Worm (Caenorhabditis elegans) whole organism, L1 larva: Measurements from ENCODE around the gene K03B4.8.

Experiments used
- C34B4.2 ChIP-seq: sonication (generic microtip); optimal IDR thresholded peaks from 2 replicates; lab custom pipeline; 2017; ENCODE audit warnings: mild to moderate bottlenecking, missing genetic modification characterization, missing compliant biosample characterization
- ama-1 ChIP-seq: fragments of 150-350 bp; optimal IDR thresholded peaks from 2 replicates; lab custom pipeline; 2014
- blmp-1 ChIP-seq: fragments of 150-350 bp; optimal IDR thresholded peaks from 2 replicates; lab custom pipeline; 2014; ENCODE audit warnings: missing biosample characterization, missing genetic modification characterization
- ceh-8 ChIP-seq: fragments of 200-800 bp; sonication (Bioruptor generic); optimal IDR thresholded peaks from 2 replicates; lab custom pipeline; 2018; ENCODE audit warnings: mild to moderate bottlenecking, missing genetic modification characterization, moderate library complexity, missing compliant biosample characterization
- ceh-90 ChIP-seq: sonication (generic microtip); optimal IDR thresholded peaks from 2 replicates; lab custom pipeline; 2016; ENCODE audit warnings: missing genetic modification characterization, missing compliant biosample characterization
- efl-1 ChIP-seq, 4 experiments: fragments of 150-350 bp; optimal IDR thresholded peaks in 3 of 4; peaks in 1 of 4; 1 replicate in 1 of 4; 2 replicates in 3 of 4; lab custom pipeline; 2014; ENCODE audit warnings: missing biosample characterization in 2 of 4, missing genetic modification characterization in 2 of 4, missing genetic modification reagents in 2 of 4
- egl-13 ChIP-seq: sonication (generic microtip); optimal IDR thresholded peaks from 2 replicates; lab custom pipeline; 2016; ENCODE audit warnings: missing genotype, missing genetic modification reagents, missing genetic modification characterization, missing compliant biosample characterization
- egl-27 ChIP-seq, 2 experiments: fragments of 150-350 bp in 1 of 2; sonication (generic microtip); optimal IDR thresholded peaks; 3 replicates each; lab custom pipeline; 2017 to 2018; ENCODE audit warnings: missing biosample characterization in 2 of 2, missing genetic modification characterization in 2 of 2, missing genetic modification reagents in 2 of 2
- elt-2 ChIP-seq: sonication (generic microtip); optimal IDR thresholded peaks from 2 replicates; lab custom pipeline; 2016; ENCODE audit warnings: missing genetic modification characterization, mild to moderate bottlenecking, inconsistent platforms, missing compliant biosample characterization, missing genetic modification reagents
- elt-3 ChIP-seq, 6 experiments: fragments of 150-350 bp in 1 of 6; sonication (generic microtip); optimal IDR thresholded peaks; 2 replicates each; lab custom pipeline; 2017 to 2018; ENCODE audit warnings: missing biosample characterization in 6 of 6, missing genetic modification characterization in 6 of 6, inconsistent platforms in 1 of 6
- fkh-4 ChIP-seq: sonication (generic microtip); optimal IDR thresholded peaks from 2 replicates; lab custom pipeline; 2016; ENCODE audit warnings: missing compliant biosample characterization, missing genetic modification characterization, borderline replicate concordance
- irx-1 ChIP-seq: sonication (generic microtip); optimal IDR thresholded peaks from 2 replicates; lab custom pipeline; 2016; ENCODE audit warnings: missing genetic modification characterization, missing compliant biosample characterization
- jun-1 ChIP-seq: fragments of 150-350 bp; optimal IDR thresholded peaks from 2 replicates; lab custom pipeline; 2014; ENCODE audit warnings: missing biosample characterization, missing genetic modification reagents, missing genetic modification characterization
- lin-14 ChIP-seq: fragments of 200-800 bp; sonication (Bioruptor generic); optimal IDR thresholded peaks from 2 replicates; lab custom pipeline; 2018; ENCODE audit warnings: mild to moderate bottlenecking, missing genetic modification characterization, moderate library complexity, missing compliant biosample characterization
- lin-35 ChIP-seq, 2 experiments: fragments of 150-350 bp; optimal IDR thresholded peaks; 2 replicates each; lab custom pipeline; 2014; ENCODE audit warnings: missing biosample characterization in 2 of 2, missing genetic modification characterization in 2 of 2, missing genetic modification reagents in 2 of 2
- mep-1 ChIP-seq: fragments of 150-350 bp; optimal IDR thresholded peaks from 2 replicates; lab custom pipeline; 2014; ENCODE audit warnings: missing biosample characterization, missing genetic modification characterization
- nhr-20 ChIP-seq: sonication (generic microtip); optimal IDR thresholded peaks from 2 replicates; lab custom pipeline; 2016; ENCODE audit warnings: mild to moderate bottlenecking, missing genetic modification characterization, missing compliant biosample characterization
- nhr-28 ChIP-seq: fragments of 150-350 bp; optimal IDR thresholded peaks from 2 replicates; lab custom pipeline; 2014; ENCODE audit warnings: missing biosample characterization, missing genetic modification characterization
- nhr-76 ChIP-seq: sonication (generic microtip); optimal IDR thresholded peaks from 2 replicates; lab custom pipeline; 2017; ENCODE audit warnings: missing biosample characterization, missing genetic modification characterization
- nhr-85 ChIP-seq: sonication (generic microtip); peaks from one replicate; lab custom pipeline; 2016; ENCODE audit warnings: missing genetic modification characterization, inconsistent platforms, missing compliant biosample characterization
- snpc-4 ChIP-seq: fragments of 150-350 bp; optimal IDR thresholded peaks from 2 replicates; lab custom pipeline; 2014; ENCODE audit warnings: missing biosample characterization, missing genetic modification characterization
- snu-23 ChIP-seq: sonication (generic microtip); optimal IDR thresholded peaks from 2 replicates; lab custom pipeline; 2016; ENCODE audit warnings: missing genetic modification characterization, missing compliant biosample characterization
- sox-4 ChIP-seq: sonication (generic microtip); optimal IDR thresholded peaks from 2 replicates; lab custom pipeline; 2016; ENCODE audit warnings: missing genetic modification characterization, missing compliant biosample characterization
- sptf-1 ChIP-seq: fragments of 150-350 bp; optimal IDR thresholded peaks from 2 replicates; lab custom pipeline; 2014; ENCODE audit warnings: missing biosample characterization, missing genetic modification characterization
- swsn-7 ChIP-seq: sonication (generic microtip); optimal IDR thresholded peaks from 2 replicates; lab custom pipeline; 2016; ENCODE audit warnings: missing genetic modification characterization, missing compliant biosample characterization
- unc-30 ChIP-seq: sonication (generic microtip); optimal IDR thresholded peaks from 2 replicates; lab custom pipeline; 2017; ENCODE audit warnings: missing biosample characterization, missing genetic modification characterization
- unc-98 ChIP-seq: fragments of 200-800 bp; sonication (Bioruptor generic); IDR thresholded peaks from 2 replicates; pipeline ENCODE4 v1.3.6; 2022; ENCODE audit warnings: missing genetic modification characterization, missing compliant biosample characterization
- zip-4 ChIP-seq: fragments of 200-800 bp; sonication (Bioruptor generic); optimal IDR thresholded peaks from 2 replicates; lab custom pipeline; 2018; ENCODE audit warnings: mild to moderate bottlenecking, missing genetic modification characterization, moderate library complexity, missing compliant biosample characterization
- ztf-11 ChIP-seq, 2 experiments: sonication (generic microtip); optimal IDR thresholded peaks; 2 replicates each; lab custom pipeline; 2016 to 2017; ENCODE audit warnings: missing genetic modification characterization in 2 of 2, missing biosample characterization in 1 of 2, missing compliant biosample characterization in 1 of 2

Gene K03B4.8

DNA sequence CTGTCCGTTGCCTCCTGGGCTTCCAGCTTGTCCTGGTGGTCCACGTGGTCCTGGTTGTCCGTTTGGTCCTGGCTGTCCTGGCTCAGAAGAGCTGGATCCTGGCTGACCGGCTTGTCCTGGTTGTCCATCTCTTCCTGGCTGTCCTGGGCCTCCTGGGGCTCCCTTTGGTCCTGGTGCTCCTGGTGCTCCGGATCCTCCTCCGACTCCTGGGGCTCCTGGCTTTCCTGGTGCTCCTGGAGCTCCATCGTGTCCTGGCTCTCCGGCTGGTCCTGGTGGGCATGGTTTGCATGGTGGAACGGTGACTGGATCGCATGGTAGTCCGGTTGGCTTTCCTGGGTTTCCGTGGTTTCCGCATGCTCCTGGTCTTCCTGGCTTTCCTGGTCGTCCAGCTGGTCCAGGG is 21.3 kb downstream of the K03B4.8 start:
- peak; percentile 49 for TF ChIP-seq ceh-8 (GFP tag; lab: Kevin White, UChicago)
- TF ChIP-seq ceh-90 (tag; lab: Kevin White, UChicago) = no peak
- TF ChIP-seq C34B4.2 (tag; lab: Kevin White, UChicago) = no peak
- TF ChIP-seq, all 84 proteins: peak for 1

DNA sequence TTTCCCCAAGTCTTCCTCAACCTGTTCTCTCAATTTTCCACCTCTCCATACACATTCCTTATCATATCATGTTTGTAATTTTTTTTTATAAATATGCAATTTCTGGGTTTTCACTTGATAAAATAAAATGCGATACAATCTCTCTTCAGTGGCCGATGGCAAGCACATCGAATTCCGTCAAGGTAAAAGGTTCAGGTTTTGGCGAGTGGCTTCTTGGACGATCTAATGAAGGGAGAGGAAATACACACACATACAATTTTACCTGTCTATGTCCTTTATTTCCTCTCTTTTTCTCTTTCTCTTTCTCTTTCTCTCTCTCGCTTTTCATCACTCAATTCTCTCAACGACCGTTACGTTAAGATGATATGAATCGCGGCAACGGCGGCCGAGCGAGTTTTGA is 22.9 kb downstream of the K03B4.8 start:
- TF ChIP-seq zip-4 (GFP tag; lab: Kevin White, UChicago) = no peak
- no peak for TF ChIP-seq unc-30 (tag; lab: Kevin White, UChicago)
- TF ChIP-seq efl-1 (optimal IDR thresholded peaks at IDR 0.05; lab: Kevin White, UChicago) = no peak
- peak in 1 of 2 experiments; percentile 45 for TF ChIP-seq efl-1 (GFP tag; optimal IDR thresholded peaks at IDR 0.05 in 1 of 2; lab: Kevin White, UChicago)
- peak; percentile 23 for TF ChIP-seq mep-1 (tag; lab: Kevin White, UChicago)
- TF ChIP-seq lin-35 (GFP tag; optimal IDR thresholded peaks at IDR 0.05; lab: Kevin White, UChicago) = peak in 1 of 2 experiments; percentile 18
- TF ChIP-seq fkh-4 (tag; lab: Kevin White, UChicago) = no peak
- TF ChIP-seq nhr-20 = peak; percentile 24
- TF ChIP-seq snu-23 (GFP tag; lab: Kevin White, UChicago) = peak; percentile 23
- peak in 3 of 6 experiments; percentile 15 to 54 (median 48) for TF ChIP-seq elt-3 (tag; optimal IDR thresholded peaks at IDR 0.05; lab: Kevin White, UChicago)
- peak; percentile 11 for TF ChIP-seq elt-2 (tag; lab: Kevin White, UChicago)
- TF ChIP-seq nhr-85 = peak; percentile 11
- peak; percentile 86 for TF ChIP-seq blmp-1 (tag; lab: Kevin White, UChicago)

DNA sequence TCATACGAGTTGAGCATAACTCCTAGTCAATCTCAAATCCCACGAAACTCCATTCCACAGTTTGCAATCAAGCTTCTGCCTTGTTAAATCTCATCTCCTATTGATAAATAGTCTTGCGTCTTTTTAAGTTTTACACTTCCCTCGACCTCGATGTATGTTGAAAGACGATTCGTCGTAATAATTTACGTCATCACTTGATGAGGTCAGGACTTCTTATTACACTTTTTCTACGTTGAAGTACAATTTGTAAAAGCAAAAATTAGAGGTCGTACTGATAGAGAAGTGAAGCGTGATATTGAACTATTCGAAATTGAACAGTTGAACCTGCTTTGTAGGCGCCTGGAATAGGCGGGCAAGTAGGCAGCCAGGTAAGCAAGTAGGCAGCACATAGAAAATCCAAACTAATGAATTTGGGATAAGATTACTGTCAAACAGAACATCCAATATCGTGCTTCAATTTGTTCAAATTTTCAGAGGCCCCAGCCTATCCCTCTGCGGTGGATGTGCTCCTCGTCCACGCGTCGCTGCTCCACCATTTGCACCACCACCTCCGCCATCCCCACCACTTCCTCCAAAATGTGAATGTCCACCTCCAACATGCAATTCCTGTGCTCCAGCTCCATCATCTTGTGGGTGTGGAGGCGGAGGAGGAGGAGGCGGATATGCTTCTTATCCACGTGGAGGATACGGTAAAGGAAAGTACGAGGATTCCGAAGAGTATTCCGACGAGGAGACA is 24.6 kb downstream of the K03B4.8 start:
- TF ChIP-seq snpc-4 (tag; lab: Kevin White, UChicago) (no peak), efl-1 (optimal IDR thresholded peaks at IDR 0.05; lab: Kevin White, UChicago) (no peak), efl-1 (GFP tag; optimal IDR thresholded peaks at IDR 0.05 in 1 of 2; lab: Kevin White, UChicago) (peak in 1 of 2 experiments; percentile 57)

DNA sequence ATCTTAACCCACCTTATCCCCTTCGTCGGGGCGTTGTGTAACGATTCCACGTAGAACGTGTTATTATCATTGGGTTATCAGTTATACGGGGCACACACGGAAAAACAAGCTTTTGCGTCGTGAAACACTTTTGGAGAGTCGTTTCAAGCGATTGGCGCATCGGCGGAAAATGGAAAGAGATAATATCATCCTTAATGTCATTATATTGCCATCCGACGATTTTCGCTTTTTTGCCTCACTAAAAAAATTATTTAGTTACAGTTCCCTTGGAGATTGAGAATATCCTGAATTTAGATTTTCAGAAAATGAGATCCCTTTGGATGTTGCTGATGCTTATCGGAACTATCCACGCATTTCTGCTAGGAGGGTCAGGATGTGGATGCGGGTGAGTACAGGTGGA is 25.9 kb downstream of the K03B4.8 start, which contains the start of gene F41F3.8:
Gene F41F3.8 (plus strand): TSS at position 301 of the 400 bp plus-strand sequence.
- no peak for TF ChIP-seq nhr-28 (tag; lab: Kevin White, UChicago)
- TF ChIP-seq sox-4 = no peak
- no peak for TF ChIP-seq egl-13 (tag; lab: Kevin White, UChicago)
- TF ChIP-seq blmp-1 (tag; lab: Kevin White, UChicago) = peak; percentile 41
- TF ChIP-seq jun-1 (tag; lab: Kevin White, UChicago) = no peak
- TF ChIP-seq swsn-7 = no peak
- TF ChIP-seq ztf-11 (tag; optimal IDR thresholded peaks at IDR 0.05; lab: Kevin White, UChicago) = no peak

DNA sequence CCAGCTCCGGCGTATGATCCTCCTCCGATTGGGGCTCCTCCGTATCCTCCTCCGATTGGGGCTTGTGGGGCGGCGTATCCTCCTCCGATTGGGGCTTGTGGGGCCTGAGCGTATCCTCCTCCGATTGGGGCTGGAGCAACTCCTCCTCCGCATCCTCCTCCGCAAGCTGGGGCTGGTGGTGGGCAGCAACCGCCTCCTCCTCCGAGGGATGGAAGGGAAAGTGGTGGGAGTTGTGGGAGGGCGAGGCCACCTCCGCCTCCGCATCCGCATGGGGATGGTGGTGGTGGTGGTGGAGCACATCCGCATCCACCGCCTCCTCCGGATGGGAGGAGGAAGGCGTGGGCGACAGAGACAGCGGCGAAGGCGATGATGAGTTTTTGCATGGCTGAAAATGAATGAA is 26.5 kb downstream of the K03B4.8 start, which contains the start of gene F41F3.3:
Gene F41F3.3 (minus strand): TSS at position 383 of the 400 bp plus-strand sequence.
- TF ChIP-seq nhr-20 = no peak
- no peak for TF ChIP-seq jun-1 (tag; lab: Kevin White, UChicago)
- no peak for TF ChIP-seq efl-1 (optimal IDR thresholded peaks at IDR 0.05; lab: Kevin White, UChicago)
- TF ChIP-seq efl-1 (GFP tag; optimal IDR thresholded peaks at IDR 0.05 in 1 of 2; lab: Kevin White, UChicago) = peak in 1 of 2 experiments; percentile 57
- TF ChIP-seq egl-13 (tag; lab: Kevin White, UChicago) = no peak
- no peak for TF ChIP-seq nhr-76 (tag; lab: Kevin White, UChicago)
- TF ChIP-seq ceh-8 (GFP tag; lab: Kevin White, UChicago) = peak; percentile 75
- TF ChIP-seq ama-1 (lab: Kevin White, UChicago) = peak; percentile 46
- TF ChIP-seq sptf-1 (tag; lab: Kevin White, UChicago) = no peak
- no peak for TF ChIP-seq unc-98
- TF ChIP-seq, all 84 proteins: peak for 3

DNA sequence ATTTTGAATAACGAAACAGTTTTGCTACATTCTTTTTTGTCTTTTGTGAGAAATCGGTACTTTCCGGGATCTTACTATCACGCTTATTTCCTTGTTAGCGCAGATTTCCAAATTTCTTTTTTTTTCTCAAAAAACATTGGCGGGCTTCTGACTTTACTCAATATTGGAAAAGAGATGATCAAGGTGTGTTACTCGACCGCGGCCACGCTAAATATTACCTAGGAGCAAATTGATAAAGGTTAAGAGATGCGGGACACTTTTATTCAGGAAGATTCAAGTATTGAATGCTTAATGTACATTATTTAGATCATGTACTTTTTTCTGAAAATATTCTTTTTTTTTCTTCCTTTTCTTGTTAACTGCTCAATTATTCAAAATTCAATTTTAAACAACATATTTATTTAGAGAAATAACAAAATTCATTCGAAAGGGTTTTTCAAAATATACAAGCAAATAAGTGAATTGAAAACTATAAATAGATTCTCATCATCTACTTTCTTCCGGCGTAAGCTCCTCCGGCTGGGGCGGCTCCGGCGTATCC is 27.1 kb downstream of the K03B4.8 start:
- TF ChIP-seq egl-27 (tag; optimal IDR thresholded peaks at IDR 0.05; lab: Kevin White, UChicago) = no peak
- no peak for TF ChIP-seq irx-1
- TF ChIP-seq ama-1 (lab: Kevin White, UChicago) = peak; percentile 55
- no peak for TF ChIP-seq zip-4 (GFP tag; lab: Kevin White, UChicago)
- TF ChIP-seq lin-14 = no peak
